Fruit fly (Drosophila melanogaster): ENCODE results near the gene kis.

DNA sequence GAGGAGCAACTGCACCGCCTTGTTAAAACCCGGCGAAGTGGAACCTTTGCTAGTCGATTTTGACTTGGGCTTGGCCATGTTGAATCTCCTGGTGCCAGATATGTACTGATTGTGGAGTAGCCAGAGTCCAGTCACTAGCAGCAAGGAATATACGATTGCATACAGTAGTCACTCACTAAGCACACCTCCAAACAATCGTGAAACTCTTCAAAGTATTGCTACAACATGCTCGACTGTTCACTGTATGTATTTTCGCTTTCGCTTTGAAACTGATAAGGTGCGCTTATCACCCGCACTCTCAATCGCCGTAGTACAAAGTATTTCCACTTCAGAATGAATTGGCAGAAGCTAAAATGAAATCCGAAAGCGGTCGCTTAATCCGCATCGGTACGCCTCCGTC is 35.8 kb upstream of the kis start:
- TF ChIP-seq psq (optimal IDR thresholded peaks at IDR 0.05) (no peak), insv (optimal IDR thresholded peaks at IDR 0.05) (no peak), ttk (optimal IDR thresholded peaks at IDR 0.05) (no peak), Sin3A (optimal IDR thresholded peaks at IDR 0.05) (no peak), h (optimal IDR thresholded peaks at IDR 0.05) (no peak)
